Fruit fly (Drosophila melanogaster) whole organism: Measurements from ENCODE around the gene mRpL2.

Source experiments
- CG8478 ChIP-seq: fragments of >200 bp; optimal IDR thresholded peaks from 2 replicates; lab custom pipeline; 2018; ENCODE audit warnings: inconsistent platforms
- Dll ChIP-seq: fragments of >200 bp; optimal IDR thresholded peaks from 2 replicates; lab custom pipeline; 2017
- EcR ChIP-seq, 2 experiments: fragments of >200 bp; optimal IDR thresholded peaks; 2 replicates each; lab custom pipeline; 2017; ENCODE audit warnings: missing biosample characterization in 2 of 2, missing genetic modification characterization in 2 of 2, missing genetic modification reagents in 2 of 2
- pan ChIP-seq: fragments of >200 bp; optimal IDR thresholded peaks from 2 replicates; lab custom pipeline; 2017
- psq ChIP-seq: fragments of >200 bp; optimal IDR thresholded peaks from 2 replicates; lab custom pipeline; 2017
- usp ChIP-seq: fragments of >200 bp; optimal IDR thresholded peaks from 2 replicates; lab custom pipeline; 2017; ENCODE audit warnings: missing biosample characterization, missing genetic modification characterization, mixed read lengths

DNA sequence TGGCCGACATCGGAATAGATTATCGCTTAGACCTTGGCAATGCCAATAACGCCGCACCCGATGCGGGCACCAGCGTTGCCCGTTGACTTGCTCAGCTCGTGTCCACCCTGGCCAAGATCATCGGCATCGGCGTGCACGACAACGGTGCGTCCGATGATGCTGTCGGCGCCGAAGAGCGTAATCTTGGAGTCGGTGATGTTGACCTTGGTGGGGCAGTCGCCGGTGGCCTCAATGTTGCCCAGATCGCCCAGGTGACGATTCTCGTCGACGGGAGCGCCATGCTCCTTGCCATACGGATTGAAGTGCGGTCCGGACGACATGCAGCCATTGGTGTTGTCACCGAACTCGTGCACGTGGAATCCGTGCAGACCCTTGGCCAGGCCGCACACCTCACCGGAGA lies 8.2 kb upstream of the mRpL2 start:
- TF ChIP-seq pan (lab: Kevin White, UChicago) (no peak), psq (no peak), Dll (lab: Kevin White, UChicago) (no peak), usp (GFP tag; lab: Kevin White, UChicago) (no peak), CG8478 (lab: Kevin White, UChicago) (no peak), EcR (GFP tag; optimal IDR thresholded peaks at IDR 0.05; lab: Kevin White, UChicago) (no peak)
